Comparison of ENCODE assay signal across 4 worm cellular contexts in the genomic region with DNA sequence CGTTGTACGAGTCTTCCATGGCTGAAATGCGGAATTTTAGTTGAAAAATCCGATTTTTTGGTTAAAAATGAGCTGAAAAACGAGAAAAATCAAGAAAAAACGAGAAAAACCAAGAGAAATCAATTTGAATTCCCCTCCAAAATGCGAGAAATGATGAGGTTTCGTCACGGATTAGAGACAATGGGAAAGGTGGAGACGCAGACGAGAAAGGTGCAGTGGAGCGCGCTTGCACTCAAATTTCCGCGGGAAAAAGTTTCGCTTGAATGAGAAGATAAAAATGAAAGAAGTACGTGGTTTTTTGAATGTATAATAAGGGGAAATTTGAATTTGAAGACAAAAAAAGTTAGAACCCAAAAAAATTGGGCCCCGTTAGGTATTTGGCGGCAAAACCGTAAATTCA.
TF ChIP-seq lines count a peak whose summit lies in the region.

Gene efl-1, minus strand, starts transcription at position 21 of the 400 bp plus-strand sequence.

TF ChIP-seq in whole organism, L2 larva, 48 proteins besides CTCF, POLR2A, EP300 and RAD21 (continues in another document):
- no peak for TF ChIP-seq nhr-12 (tag; optimal IDR thresholded peaks at IDR 0.05; lab: Kevin White, UChicago)
- peak; percentile 13 for TF ChIP-seq Y55F3AM.14 (GFP tag; optimal IDR thresholded peaks at IDR 0.05; lab: Kevin White, UChicago)
- peak in 1 of 2 experiments; percentile 34 for TF ChIP-seq mdl-1 (tag; optimal IDR thresholded peaks at IDR 0.05; lab: Kevin White, UChicago)
- no peak for TF ChIP-seq nhr-11 (tag; optimal IDR thresholded peaks at IDR 0.05; lab: Kevin White, UChicago)
- peak; percentile 34 for TF ChIP-seq blmp-1 (tag; optimal IDR thresholded peaks at IDR 0.05; lab: Kevin White, UChicago; ENCODE audit: insufficient read depth)
- TF ChIP-seq peb-1 (tag; optimal IDR thresholded peaks at IDR 0.05; lab: Kevin White, UChicago): no peak
- TF ChIP-seq nhr-21 (tag; optimal IDR thresholded peaks at IDR 0.05; lab: Kevin White, UChicago): peak; percentile 83
- no peak for TF ChIP-seq ztf-11 (tag; optimal IDR thresholded peaks at IDR 0.05; lab: Kevin White, UChicago)
- TF ChIP-seq sem-4 (tag; optimal IDR thresholded peaks at IDR 0.05; lab: Kevin White, UChicago): peak; percentile 77
- no peak for TF ChIP-seq ZK546.5 (tag; optimal IDR thresholded peaks at IDR 0.05; lab: Kevin White, UChicago)
- peak; percentile 69 for TF ChIP-seq nhr-10 (tag; optimal IDR thresholded peaks at IDR 0.05; lab: Kevin White, UChicago)
- TF ChIP-seq gmeb-1 (tag; optimal IDR thresholded peaks at IDR 0.05; lab: Kevin White, UChicago): peak; percentile 99
- peak; percentile 84 for TF ChIP-seq nhr-25 (tag; optimal IDR thresholded peaks at IDR 0.05; lab: Kevin White, UChicago)
- no peak for TF ChIP-seq elt-3 (tag; optimal IDR thresholded peaks at IDR 0.05; lab: Kevin White, UChicago)
- TF ChIP-seq R02D3.7 (tag; optimal IDR thresholded peaks at IDR 0.05; lab: Kevin White, UChicago): peak; percentile 29
- peak; percentile 96 for TF ChIP-seq crh-2 (tag; optimal IDR thresholded peaks at IDR 0.05; lab: Kevin White, UChicago)
- TF ChIP-seq unc-55 (GFP tag; optimal IDR thresholded peaks at IDR 0.05; lab: Kevin White, UChicago): peak; percentile 96
- TF ChIP-seq ztf-1 (GFP tag; conservative IDR thresholded peaks at IDR 0.05; lab: Robert Waterston, UW): no peak
- no peak for TF ChIP-seq aly-2 (tag; optimal IDR thresholded peaks at IDR 0.05; lab: Kevin White, UChicago)
- peak; percentile 75 for TF ChIP-seq zag-1 (tag; optimal IDR thresholded peaks at IDR 0.05; lab: Kevin White, UChicago)
- no peak for TF ChIP-seq nhr-23 (tag; optimal IDR thresholded peaks at IDR 0.05; lab: Kevin White, UChicago)
- no peak for TF ChIP-seq unc-39 (tag; optimal IDR thresholded peaks at IDR 0.05; lab: Kevin White, UChicago)

TF ChIP-seq in whole organism, L4 larva, 104 proteins besides CTCF, POLR2A, EP300 and RAD21 (continues in another document):
- TF ChIP-seq tra-1 (GFP tag; IDR thresholded peaks at IDR 0.05; lab: Robert Waterston, UW) (no peak), madf-9 (GFP tag; conservative IDR thresholded peaks at IDR 0.05; lab: Robert Waterston, UW) (no peak; the same call in 1 of the 2 replicates), daf-16 (GFP tag; optimal IDR thresholded peaks at IDR 0.05; lab: Kevin White, UChicago) (peak in 1 of 2 experiments; percentile 25), daf-16 (tag; optimal IDR thresholded peaks at IDR 0.05; lab: Kevin White, UChicago) (peak; percentile 31), dmd-9 (GFP tag; IDR thresholded peaks at IDR 0.05; lab: Robert Waterston, UW) (0 out of 2 replicates have a peak, but pooled peaks have one; percentile 41), daf-12 (tag; optimal IDR thresholded peaks at IDR 0.05; lab: Kevin White, UChicago) (no peak), duxl-1 (tag; optimal IDR thresholded peaks at IDR 0.05; lab: Kevin White, UChicago; ENCODE audit: poor library complexity) (peak; percentile 95), spr-3 (GFP tag; optimal IDR thresholded peaks at IDR 0.05; lab: Kevin White, UChicago) (peak; percentile 62), egl-43 (GFP tag; IDR thresholded peaks at IDR 0.05; lab: Robert Waterston, UW) (peak; percentile 51; the same call in 1 of the 2 replicates), lin-15B (tag; optimal IDR thresholded peaks at IDR 0.05; lab: Kevin White, UChicago) (peak; percentile 1), dpl-1 (GFP tag; optimal IDR thresholded peaks at IDR 0.05; lab: Kevin White, UChicago) (peak; percentile 100), Y105C5A.15 (GFP tag; IDR thresholded peaks at IDR 0.05; lab: Robert Waterston, UW) (no peak), nhr-28 (tag; optimal IDR thresholded peaks at IDR 0.05; lab: Kevin White, UChicago) (peak; percentile 79), pqm-1 (tag; optimal IDR thresholded peaks at IDR 0.05; lab: Kevin White, UChicago) (no peak), ZK546.5 (tag; optimal IDR thresholded peaks at IDR 0.05; lab: Kevin White, UChicago) (no peak), rbr-2 (tag; optimal IDR thresholded peaks at IDR 0.05; lab: Kevin White, UChicago) (peak; percentile 81), ztf-11 (tag; optimal IDR thresholded peaks at IDR 0.05; lab: Kevin White, UChicago) (no peak), nhr-11 (tag; optimal IDR thresholded peaks at IDR 0.05; lab: Kevin White, UChicago) (peak; percentile 78), vab-7 (GFP tag; IDR thresholded peaks at IDR 0.05; lab: Robert Waterston, UW) (peak; percentile 45; the same call in 1 of the 2 replicates), F49E8.2 (tag; optimal IDR thresholded peaks at IDR 0.05; lab: Kevin White, UChicago; ENCODE audit: borderline replicate concordance) (peak; percentile 12), hmg-1.1 (GFP tag; IDR thresholded peaks at IDR 0.05; lab: Robert Waterston, UW) (peak; percentile 84)

TF ChIP-seq in whole organism, late embryonic, 69 proteins besides CTCF, POLR2A, EP300 and RAD21 (continues in another document):
- peak; percentile 88 for TF ChIP-seq unc-55 (GFP tag; optimal IDR thresholded peaks at IDR 0.05; lab: Kevin White, UChicago)
- no peak for TF ChIP-seq lin-11 (tag; optimal IDR thresholded peaks at IDR 0.05; lab: Kevin White, UChicago)
- peak; percentile 61 for TF ChIP-seq elt-2 (tag; optimal IDR thresholded peaks at IDR 0.05; lab: Kevin White, UChicago)
- TF ChIP-seq ceh-24 (tag; optimal IDR thresholded peaks at IDR 0.05; lab: Kevin White, UChicago): no peak
- peak; percentile 58 for TF ChIP-seq pros-1 (tag; optimal IDR thresholded peaks at IDR 0.05; lab: Kevin White, UChicago)
- peak; percentile 19 for TF ChIP-seq pqm-1 (tag; optimal IDR thresholded peaks at IDR 0.05; lab: Kevin White, UChicago)
- no peak for TF ChIP-seq ahr-1 (tag; optimal IDR thresholded peaks at IDR 0.05; lab: Kevin White, UChicago)
- peak; percentile 21 for TF ChIP-seq K09A11.1 (tag; optimal IDR thresholded peaks at IDR 0.05; lab: Kevin White, UChicago; ENCODE audit: insufficient read depth)
- TF ChIP-seq rnt-1 (tag; optimal IDR thresholded peaks at IDR 0.05; lab: Kevin White, UChicago): peak; percentile 78
- no peak for TF ChIP-seq zip-5 (tag; optimal IDR thresholded peaks at IDR 0.05; lab: Kevin White, UChicago)
- peak; percentile 98 for TF ChIP-seq unc-42 (tag; optimal IDR thresholded peaks at IDR 0.05; lab: Kevin White, UChicago)
- peak; percentile 57 for TF ChIP-seq dve-1 (tag; optimal IDR thresholded peaks at IDR 0.05; lab: Kevin White, UChicago)
- TF ChIP-seq ets-4 (tag; optimal IDR thresholded peaks at IDR 0.05; lab: Kevin White, UChicago): peak; percentile 17
- TF ChIP-seq sox-4 (tag; optimal IDR thresholded peaks at IDR 0.05; lab: Kevin White, UChicago): no peak
- TF ChIP-seq ceh-14 (tag; optimal IDR thresholded peaks at IDR 0.05; lab: Kevin White, UChicago): peak; percentile 77
- TF ChIP-seq ceh-34 (tag; optimal IDR thresholded peaks at IDR 0.05; lab: Kevin White, UChicago): peak; percentile 56
- peak; percentile 70 for TF ChIP-seq ceh-18 (tag; optimal IDR thresholded peaks at IDR 0.05; lab: Kevin White, UChicago)
- peak; percentile 86 for TF ChIP-seq nfya-1 (tag; optimal IDR thresholded peaks at IDR 0.05; lab: Kevin White, UChicago)
- TF ChIP-seq hlh-13 (GFP tag; optimal IDR thresholded peaks at IDR 0.05; lab: Kevin White, UChicago): no peak
- TF ChIP-seq hlh-30 (tag; optimal IDR thresholded peaks at IDR 0.05; lab: Kevin White, UChicago; ENCODE audit: insufficient read depth): peak; percentile 8
- no peak for TF ChIP-seq pat-9 (tag; optimal IDR thresholded peaks at IDR 0.05; lab: Kevin White, UChicago)
- peak; percentile 94 for TF ChIP-seq pax-1 (tag; optimal IDR thresholded peaks at IDR 0.05; lab: Kevin White, UChicago)
- TF ChIP-seq ceh-31 (tag; optimal IDR thresholded peaks at IDR 0.05; lab: Kevin White, UChicago): peak; percentile 58
- TF ChIP-seq hlh-6 (tag; optimal IDR thresholded peaks at IDR 0.05; lab: Kevin White, UChicago): no peak

TF ChIP-seq in whole organism, mixed stage, embryonic, 35 proteins besides CTCF, POLR2A, EP300 and RAD21 (continues in another document):
- TF ChIP-seq unc-120 (tag; optimal IDR thresholded peaks at IDR 0.05; lab: Kevin White, UChicago; ENCODE audit: poor library complexity, severe bottlenecking): no peak
- no peak for TF ChIP-seq elt-1 (tag; optimal IDR thresholded peaks at IDR 0.05; lab: Kevin White, UChicago; ENCODE audit: borderline replicate concordance, insufficient read depth)
- TF ChIP-seq mls-2 (tag; optimal IDR thresholded peaks at IDR 0.05; lab: Kevin White, UChicago): no peak
- TF ChIP-seq cnd-1 (tag; optimal IDR thresholded peaks at IDR 0.05; lab: Kevin White, UChicago): no peak
- peak; percentile 52 for TF ChIP-seq mab-5 (tag; optimal IDR thresholded peaks at IDR 0.05; lab: Kevin White, UChicago)
- no peak for TF ChIP-seq nhr-2 (tag; optimal IDR thresholded peaks at IDR 0.05; lab: Kevin White, UChicago)
- no peak for TF ChIP-seq ceh-83 (GFP tag; optimal IDR thresholded peaks at IDR 0.05; lab: Kevin White, UChicago)
- TF ChIP-seq tbx-8 (GFP tag; optimal IDR thresholded peaks at IDR 0.05; lab: Kevin White, UChicago): no peak
- no peak for TF ChIP-seq unc-39 (tag; optimal IDR thresholded peaks at IDR 0.05; lab: Kevin White, UChicago)
- peak; percentile 96 for TF ChIP-seq ces-1 (GFP tag; optimal IDR thresholded peaks at IDR 0.05; lab: Kevin White, UChicago)
- TF ChIP-seq nhr-12 (tag; optimal IDR thresholded peaks at IDR 0.05; lab: Kevin White, UChicago): no peak
- no peak for TF ChIP-seq M03D4.4 (tag; optimal IDR thresholded peaks at IDR 0.05; lab: Kevin White, UChicago)
- TF ChIP-seq lsy-2 (tag; optimal IDR thresholded peaks at IDR 0.05; lab: Kevin White, UChicago): peak; percentile 82
- TF ChIP-seq sem-2 (GFP tag; optimal IDR thresholded peaks at IDR 0.05; lab: Kevin White, UChicago): no peak
- no peak for TF ChIP-seq flh-1 (GFP tag; optimal IDR thresholded peaks at IDR 0.05; lab: Kevin White, UChicago)
- TF ChIP-seq ham-2 (GFP tag; optimal IDR thresholded peaks at IDR 0.05; lab: Kevin White, UChicago): no peak
- no peak for TF ChIP-seq nhr-76 (tag; optimal IDR thresholded peaks at IDR 0.05; lab: Kevin White, UChicago)
- peak; percentile 58 for TF ChIP-seq pha-4 (tag; optimal IDR thresholded peaks at IDR 0.05; lab: Kevin White, UChicago)
- no peak for TF ChIP-seq bed-3 (GFP tag; optimal IDR thresholded peaks at IDR 0.05; lab: Kevin White, UChicago)
- TF ChIP-seq snpc-4 (tag; optimal IDR thresholded peaks at IDR 0.05; lab: Kevin White, UChicago): no peak
- TF ChIP-seq blmp-1 (tag; optimal IDR thresholded peaks at IDR 0.05; lab: Kevin White, UChicago): no peak
- TF ChIP-seq nhr-237 (tag; optimal IDR thresholded peaks at IDR 0.05; lab: Kevin White, UChicago): peak; percentile 88
- peak; percentile 36 for TF ChIP-seq unc-62 (GFP tag; optimal IDR thresholded peaks at IDR 0.05; lab: Kevin White, UChicago)
- TF ChIP-seq hlh-1 (tag; optimal IDR thresholded peaks at IDR 0.05; lab: Kevin White, UChicago): peak; percentile 33
- TF ChIP-seq ztf-11 (tag; optimal IDR thresholded peaks at IDR 0.05; lab: Kevin White, UChicago): peak; percentile 37
- TF ChIP-seq ceh-39 (tag; optimal IDR thresholded peaks at IDR 0.05; lab: Kevin White, UChicago): peak; percentile 31
- TF ChIP-seq sptf-1 (tag; optimal IDR thresholded peaks at IDR 0.05; lab: Kevin White, UChicago): peak; percentile 37
- TF ChIP-seq elt-3 (tag; optimal IDR thresholded peaks at IDR 0.05; lab: Kevin White, UChicago): peak; percentile 47
